Fruit fly (Drosophila melanogaster): ENCODE measurements around the gene CG34250.

Gene CG34250

DNA sequence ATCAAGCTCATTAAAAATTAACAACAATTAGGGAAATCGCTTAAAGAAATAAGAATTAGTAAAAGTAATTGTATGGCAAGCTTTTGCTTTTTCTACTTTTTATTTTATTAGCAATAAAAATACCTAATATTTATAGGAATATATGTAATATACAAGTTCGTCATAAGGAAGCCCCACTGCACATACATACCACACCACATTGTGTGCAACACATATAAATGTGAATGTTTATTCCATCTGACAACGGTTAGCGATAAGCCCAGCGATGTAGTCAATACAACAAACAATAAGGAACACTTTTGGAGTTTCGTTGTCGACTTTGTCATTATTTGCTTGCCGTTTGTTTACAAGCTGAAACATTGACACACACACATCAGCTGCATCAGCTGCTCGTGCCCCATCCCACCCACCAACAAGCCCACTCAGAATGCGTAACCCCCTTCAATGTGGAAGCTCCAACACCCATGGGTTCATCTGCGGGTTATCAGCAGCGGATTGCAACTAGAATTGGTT lies 9.3 kb downstream of the CG34250 start (continued):
- TF ChIP-seq CG32532 (GFP tag; IDR thresholded peaks at IDR 0.05) (no peak), sna (GFP tag; IDR thresholded peaks at IDR 0.05; ENCODE audit: partially characterized antibody) (no peak), toy (GFP tag; IDR thresholded peaks at IDR 0.05) (no peak), chn (GFP tag; optimal IDR thresholded peaks at IDR 0.05) (peak; percentile 10), ewg (GFP tag; optimal IDR thresholded peaks at IDR 0.05) (peak; percentile 68), CoRest (tag; optimal IDR thresholded peaks at IDR 0.05) (peak; percentile 46), oc (tag; optimal IDR thresholded peaks at IDR 0.05) (peak; percentile 81), H2.0 (GFP tag; IDR thresholded peaks at IDR 0.05) (no peak), tx (GFP tag; optimal IDR thresholded peaks at IDR 0.05) (no peak), twi (tag; optimal IDR thresholded peaks at IDR 0.05) (peak; percentile 80), CG16813 (GFP tag; IDR thresholded peaks at IDR 0.05; ENCODE audit: partially characterized antibody) (no peak), Side (GFP tag; optimal IDR thresholded peaks at IDR 0.05) (peak; percentile 72), aop (GFP tag; IDR thresholded peaks at IDR 0.05) (no peak), CG1603 (tag; optimal IDR thresholded peaks at IDR 0.05) (peak; percentile 94), CG11085 (GFP tag; IDR thresholded peaks at IDR 0.05) (no peak), CG8359 (GFP tag; optimal IDR thresholded peaks at IDR 0.05; ENCODE audit: borderline replicate concordance) (peak; percentile 85), NC2α (GFP tag; optimal IDR thresholded peaks at IDR 0.05) (peak; percentile 56), CG14860 (GFP tag; IDR thresholded peaks at IDR 0.05; ENCODE audit: partially characterized antibody) (no peak), CG13287 (GFP tag; IDR thresholded peaks at IDR 0.05; ENCODE audit: partially characterized antibody) (no peak), Ets65A (GFP tag) (peak; percentile 80), CG4328 (GFP tag; optimal IDR thresholded peaks at IDR 0.05) (peak; percentile 76), nau (GFP tag; optimal IDR thresholded peaks at IDR 0.05) (peak; percentile 90), CG15073 (GFP tag; optimal IDR thresholded peaks at IDR 0.05) (no peak), CG12744 (GFP tag; optimal IDR thresholded peaks at IDR 0.05) (peak; percentile 1), Aef1 (GFP tag; IDR thresholded peaks at IDR 0.05) (no peak), CG10321 (GFP tag; IDR thresholded peaks at IDR 0.05) (no peak), cg (GFP tag; optimal IDR thresholded peaks at IDR 0.05) (peak; percentile 65), grn (GFP tag; optimal IDR thresholded peaks at IDR 0.05) (peak; percentile 79), Awh (GFP tag; IDR thresholded peaks at IDR 0.05) (peak; percentile 86), CG7928 (GFP tag; optimal IDR thresholded peaks at IDR 0.05) (no peak), D (optimal IDR thresholded peaks at IDR 0.05) (no peak), D (GFP tag; optimal IDR thresholded peaks at IDR 0.05) (peak; percentile 88), zen2 (GFP tag; IDR thresholded peaks at IDR 0.05; ENCODE audit: partially characterized antibody) (no peak), CG7987 (GFP tag; optimal IDR thresholded peaks at IDR 0.05) (peak; percentile 91), CG12659 (GFP tag; optimal IDR thresholded peaks at IDR 0.05) (peak; percentile 40), dmrt99B (tag; optimal IDR thresholded peaks at IDR 0.05) (peak; percentile 72), Dip3 (GFP tag; optimal IDR thresholded peaks at IDR 0.05) (no peak), dm (GFP tag; optimal IDR thresholded peaks at IDR 0.05) (no peak), CG4854 (GFP tag; optimal IDR thresholded peaks at IDR 0.05) (peak; percentile 67), nerfin-1 (tag; optimal IDR thresholded peaks at IDR 0.05) (peak; percentile 90), crp (GFP tag; optimal IDR thresholded peaks at IDR 0.05) (peak in 1 of 2 experiments; percentile 57), CG8924 (tag; optimal IDR thresholded peaks at IDR 0.05) (peak; percentile 81), CG34376 (GFP tag; optimal IDR thresholded peaks at IDR 0.05) (no peak), gcm2 (GFP tag; optimal IDR thresholded peaks at IDR 0.05) (no peak), ash1 (GFP tag; optimal IDR thresholded peaks at IDR 0.05) (peak; percentile 4), crc (GFP tag; optimal IDR thresholded peaks at IDR 0.05) (peak; percentile 23), HLH4C (GFP tag; IDR thresholded peaks at IDR 0.05; ENCODE audit: partially characterized antibody) (no peak), ken (GFP tag; IDR thresholded peaks at IDR 0.05) (0 out of 3 replicates have a peak, but pooled peaks have one; percentile 42), Adf1 (GFP tag; IDR thresholded peaks at IDR 0.05) (no peak), CG4404 (GFP tag; IDR thresholded peaks at IDR 0.05) (no peak)
